Worm (Caenorhabditis elegans): ENCODE data around the gene sru-12.
"Not testable (repeated sequence)": the region's sequence is repeated elsewhere in the genome, so short reads cannot be mapped to it uniquely, and the experiment has no call there.

- not testable (repeated sequence) for TF ChIP-seq ceh-82, nhr-23, aly-2, fos-1, tbx-2, nhr-25, lin-15B, pha-4, ZK546.5, mdl-1, elt-3 (tag; optimal IDR thresholded peaks at IDR 0.05)
Measured at ce11 chrIV:13578174-13578573, 4.8 kb upstream of the sru-12 start, which contains the start of gene Y45F10B.8.

All from whole organism, L3 larva.